Worm (Caenorhabditis elegans) whole organism, young adult: Measurements from ENCODE around the gene abcf-3.

Source experiments
- B0035.1 ChIP-seq: sonication (generic microtip); optimal IDR thresholded peaks from 2 replicates; lab custom pipeline; 2016; ENCODE audit warnings: missing genetic modification characterization, mild to moderate bottlenecking, missing compliant biosample characterization, missing genotype, missing genetic modification reagents
- C06A6.2 ChIP-seq: fragments of 200-800 bp; sonication (Bioruptor generic); conservative IDR thresholded peaks from 2 replicates; pipeline ENCODE4 v1.3.6; 2022; ENCODE audit warnings: missing genetic modification characterization, missing compliant biosample characterization
- C17E4.6 ChIP-seq: fragments of 200-800 bp; sonication (Bioruptor generic); IDR thresholded peaks from 2 replicates; pipeline ENCODE4 v1.3.6; 2022; ENCODE audit warnings: missing genetic modification reagents, missing genetic modification characterization, missing compliant biosample characterization
- F10E7.11 ChIP-seq: sonication (generic microtip); optimal IDR thresholded peaks from 2 replicates; lab custom pipeline; 2017; ENCODE audit warnings: mild to moderate bottlenecking, missing genetic modification characterization, moderate library complexity, missing compliant biosample characterization
- F33H1.4 ChIP-seq: fragments of 200-800 bp; sonication (Bioruptor generic); IDR thresholded peaks from 2 replicates; pipeline ENCODE4 v1.3.6; 2022; ENCODE audit warnings: missing genetic modification reagents, missing genetic modification characterization, missing compliant biosample characterization
- F49E8.2 ChIP-seq: sonication (generic microtip); optimal IDR thresholded peaks from 3 replicates; lab custom pipeline; 2017; ENCODE audit warnings: missing genetic modification characterization, mild to moderate bottlenecking, missing compliant biosample characterization, antibody characterized with exemption, moderate library complexity; ENCODE audit not compliant: insufficient read depth
- T07F8.4 ChIP-seq: sonication (generic microtip); optimal IDR thresholded peaks from 2 replicates; lab custom pipeline; 2016; ENCODE audit warnings: mild to moderate bottlenecking, missing genetic modification characterization, moderate library complexity, missing compliant biosample characterization
- Y67H2A.10 ChIP-seq: fragments of 200-800 bp; sonication (Bioruptor generic); conservative IDR thresholded peaks from 2 replicates; pipeline ENCODE4 v1.3.6; 2022; ENCODE audit warnings: missing genetic modification reagents, missing genetic modification characterization, missing compliant biosample characterization
- ZK185.1 ChIP-seq: sonication (generic microtip); optimal IDR thresholded peaks from 2 replicates; lab custom pipeline; 2016; ENCODE audit warnings: mild to moderate bottlenecking, missing genetic modification characterization, missing compliant biosample characterization; ENCODE audit not compliant: poor library complexity, severe bottlenecking
- aptf-2 ChIP-seq: fragments of 200-800 bp; sonication (Bioruptor generic); conservative IDR thresholded peaks from 2 replicates; pipeline ENCODE4 v1.3.6; 2022; ENCODE audit warnings: missing genetic modification reagents, missing genetic modification characterization, missing compliant biosample characterization
- atf-7 ChIP-seq: sonication (generic microtip); optimal IDR thresholded peaks from 2 replicates; lab custom pipeline; 2017; ENCODE audit warnings: mild to moderate bottlenecking, missing genetic modification characterization, missing compliant biosample characterization
- attf-3 ChIP-seq: fragments of 200-800 bp; sonication (Bioruptor generic); conservative IDR thresholded peaks from 2 replicates; pipeline ENCODE4 v1.3.6; 2022; ENCODE audit warnings: missing genetic modification reagents, missing genetic modification characterization, missing compliant biosample characterization
- attf-6 ChIP-seq: fragments of 200-800 bp; sonication (Bioruptor generic); IDR thresholded peaks from 2 replicates; pipeline ENCODE4 v1.3.6; 2022; ENCODE audit warnings: missing genetic modification reagents, missing genetic modification characterization, missing compliant biosample characterization
- ceh-100 ChIP-seq: fragments of 200-800 bp; sonication (Bioruptor generic); IDR thresholded peaks from 2 replicates; pipeline ENCODE4 v1.3.6; 2022; ENCODE audit warnings: missing genetic modification reagents, missing genetic modification characterization, missing compliant biosample characterization
- ceh-40 ChIP-seq: fragments of 200-800 bp; sonication (Bioruptor generic); IDR thresholded peaks from 2 replicates; pipeline ENCODE4 v1.3.6; 2022; ENCODE audit warnings: missing genetic modification characterization, missing compliant biosample characterization
- ceh-91 ChIP-seq: fragments of 200-800 bp; sonication (Bioruptor generic); IDR thresholded peaks from 2 replicates; pipeline ENCODE4 v1.3.6; 2022; ENCODE audit warnings: missing genetic modification reagents, missing genetic modification characterization, missing compliant biosample characterization
- efl-1 ChIP-seq: fragments of 150-350 bp; optimal IDR thresholded peaks from 2 replicates; lab custom pipeline; 2014; ENCODE audit warnings: missing biosample characterization, missing genetic modification reagents, missing genetic modification characterization
- egl-18 ChIP-seq: fragments of 200-800 bp; sonication (Bioruptor generic); IDR thresholded peaks from 2 replicates; pipeline ENCODE4 v1.3.6; 2022; ENCODE audit warnings: missing genetic modification reagents, missing genetic modification characterization, missing compliant biosample characterization
- ets-4 ChIP-seq: fragments of 200-800 bp; sonication (Bioruptor generic); optimal IDR thresholded peaks from 2 replicates; lab custom pipeline; 2018; ENCODE audit warnings: mild to moderate bottlenecking, missing genetic modification characterization, missing compliant biosample characterization
- hlh-12 ChIP-seq: sonication (generic microtip); optimal IDR thresholded peaks from 2 replicates; lab custom pipeline; 2016; ENCODE audit warnings: missing genetic modification characterization, missing compliant biosample characterization
- hsf-1 ChIP-seq: fragments of 200-800 bp; sonication (Bioruptor generic); IDR thresholded peaks from 2 replicates; pipeline ENCODE4 v1.3.6; 2022; ENCODE audit warnings: missing genetic modification reagents, missing genetic modification characterization, missing compliant biosample characterization
- let-526 ChIP-seq: fragments of 200-800 bp; sonication (Bioruptor generic); IDR thresholded peaks from 2 replicates; pipeline ENCODE4 v1.3.6; 2022; ENCODE audit warnings: missing genetic modification reagents, missing genetic modification characterization, missing compliant biosample characterization
- let-607 ChIP-seq, 2 experiments: fragments of 200-800 bp in 1 of 2; sonication (Bioruptor generic) in 1 of 2; sonication (generic microtip) in 1 of 2; optimal IDR thresholded peaks; 2 replicates each; lab custom pipeline; 2016 to 2018; ENCODE audit warnings: mild to moderate bottlenecking in 2 of 2, missing compliant biosample characterization in 2 of 2, missing genetic modification characterization in 2 of 2, moderate library complexity in 2 of 2, missing genotype in 1 of 2
- lin-40 ChIP-seq: sonication (generic microtip); optimal IDR thresholded peaks from 2 replicates; lab custom pipeline; 2016; ENCODE audit warnings: missing genetic modification characterization, mild to moderate bottlenecking, missing compliant biosample characterization, missing genotype, missing genetic modification reagents
- lir-1 ChIP-seq: fragments of 200-800 bp; sonication (Bioruptor generic); conservative IDR thresholded peaks from 2 replicates; pipeline ENCODE4 v1.3.6; 2022; ENCODE audit warnings: missing genetic modification reagents, missing genetic modification characterization, missing compliant biosample characterization
- madf-10 ChIP-seq: sonication (generic microtip); optimal IDR thresholded peaks from 2 replicates; lab custom pipeline; 2016; ENCODE audit warnings: mild to moderate bottlenecking, missing genetic modification characterization, missing compliant biosample characterization
- madf-6 ChIP-seq: fragments of 200-800 bp; sonication (Bioruptor generic); IDR thresholded peaks from 2 replicates; pipeline ENCODE4 v1.3.6; 2022; ENCODE audit warnings: missing genetic modification reagents, missing genetic modification characterization, missing compliant biosample characterization
- madf-8 ChIP-seq: fragments of 200-800 bp; sonication (Bioruptor generic); conservative IDR thresholded peaks from 2 replicates; pipeline ENCODE4 v1.3.6; 2022; ENCODE audit warnings: missing genetic modification reagents, missing genetic modification characterization, missing compliant biosample characterization
- mel-28 ChIP-seq: sonication (generic microtip); optimal IDR thresholded peaks from 2 replicates; lab custom pipeline; 2016; ENCODE audit warnings: borderline replicate concordance, mild to moderate bottlenecking, missing genetic modification characterization, missing compliant biosample characterization
- mxl-1 ChIP-seq: sonication (generic microtip); optimal IDR thresholded peaks from 2 replicates; lab custom pipeline; 2016; ENCODE audit warnings: missing genetic modification characterization, missing compliant biosample characterization
- nfya-1 ChIP-seq: sonication (generic microtip); optimal IDR thresholded peaks from 2 replicates; lab custom pipeline; 2017; ENCODE audit warnings: antibody characterized with exemption, missing compliant biosample characterization, missing genetic modification characterization, borderline replicate concordance; ENCODE audit not compliant: insufficient read depth
- nfyb-1 ChIP-seq: fragments of 200-800 bp; sonication (Bioruptor generic); IDR thresholded peaks from 2 replicates; pipeline ENCODE4 v1.3.6; 2022; ENCODE audit warnings: missing genetic modification reagents, missing genetic modification characterization, missing compliant biosample characterization
- nhr-90 ChIP-seq: sonication (generic microtip); optimal IDR thresholded peaks from 2 replicates; lab custom pipeline; 2016; ENCODE audit warnings: missing genotype, mild to moderate bottlenecking, missing genetic modification characterization, missing compliant biosample characterization
- pbrm-1 ChIP-seq: fragments of 200-800 bp; sonication (Bioruptor generic); IDR thresholded peaks from 2 replicates; pipeline ENCODE4 v1.3.6; 2022; ENCODE audit warnings: missing genetic modification reagents, missing genetic modification characterization, missing compliant biosample characterization
- rec-8 ChIP-seq, 2 experiments: sonication (generic microtip); optimal IDR thresholded peaks; 2 replicates each; lab custom pipeline; 2016; ENCODE audit warnings: mild to moderate bottlenecking in 2 of 2, missing genetic modification characterization in 2 of 2, missing genetic modification reagents in 2 of 2, missing genotype in 2 of 2, missing biosample characterization in 1 of 2, missing compliant biosample characterization in 1 of 2, moderate library complexity in 1 of 2
- rpc-1 ChIP-seq, 2 experiments: fragments of 150-350 bp in 1 of 2; sonication (generic microtip) in 1 of 2; optimal IDR thresholded peaks; 2 replicates each; lab custom pipeline; 2014 to 2018; ENCODE audit warnings: missing biosample characterization in 1 of 2, missing genetic modification characterization in 1 of 2, missing genetic modification reagents in 1 of 2, missing genotype in 1 of 2
- snpc-4 ChIP-seq, 5 experiments: fragments of 150-350 bp in 1 of 5; sonication (generic microtip) in 4 of 5; optimal IDR thresholded peaks; 2 replicates each; lab custom pipeline; 2014 to 2018; ENCODE audit warnings: missing genetic modification characterization in 5 of 5, missing biosample characterization in 3 of 5, antibody characterized with exemption in 2 of 5, mild to moderate bottlenecking in 2 of 5, missing compliant biosample characterization in 2 of 5, missing genotype in 2 of 5, moderate library complexity in 2 of 5, missing genetic modification reagents in 1 of 5
- somi-1 ChIP-seq: fragments of 200-800 bp; sonication (Bioruptor generic); optimal IDR thresholded peaks from 2 replicates; lab custom pipeline; 2018; ENCODE audit warnings: mild to moderate bottlenecking, missing genetic modification characterization, missing compliant biosample characterization
- sptf-2 ChIP-seq: fragments of 200-800 bp; sonication (Bioruptor generic); optimal IDR thresholded peaks from 2 replicates; lab custom pipeline; 2018; ENCODE audit warnings: mild to moderate bottlenecking, missing genetic modification characterization, missing compliant biosample characterization
- tbx-9 ChIP-seq: sonication (generic microtip); optimal IDR thresholded peaks from 2 replicates; lab custom pipeline; 2016; ENCODE audit warnings: borderline replicate concordance, missing genetic modification characterization, inconsistent platforms, missing compliant biosample characterization
- unc-62 ChIP-seq: fragments of 150-350 bp; optimal IDR thresholded peaks from 2 replicates; lab custom pipeline; 2014; ENCODE audit warnings: missing biosample characterization, missing genetic modification reagents, missing genetic modification characterization
- zim-3 ChIP-seq: sonication (generic microtip); optimal IDR thresholded peaks from 2 replicates; lab custom pipeline; 2017; ENCODE audit warnings: mild to moderate bottlenecking, missing genetic modification characterization, moderate library complexity, missing compliant biosample characterization
- ztf-22 ChIP-seq: fragments of 200-800 bp; sonication (Bioruptor generic); optimal IDR thresholded peaks from 2 replicates; lab custom pipeline; 2018; ENCODE audit warnings: mild to moderate bottlenecking, missing genetic modification characterization, moderate library complexity, missing compliant biosample characterization
- ztf-25 ChIP-seq: fragments of 200-800 bp; sonication (Bioruptor generic); IDR thresholded peaks from 2 replicates; pipeline ENCODE4 v1.3.6; 2022; ENCODE audit warnings: missing genetic modification reagents, missing genetic modification characterization, missing compliant biosample characterization
- ztf-28 ChIP-seq: fragments of 200-800 bp; sonication (Bioruptor generic); IDR thresholded peaks from 2 replicates; pipeline ENCODE4 v1.3.6; 2022; ENCODE audit warnings: missing genetic modification reagents, missing genetic modification characterization, missing compliant biosample characterization
- ztf-3 ChIP-seq: fragments of 200-800 bp; sonication (Bioruptor generic); optimal IDR thresholded peaks from 2 replicates; lab custom pipeline; 2018; ENCODE audit warnings: mild to moderate bottlenecking, missing genetic modification characterization, missing compliant biosample characterization
- ztf-6 ChIP-seq: fragments of 200-800 bp; sonication (Bioruptor generic); IDR thresholded peaks from 2 replicates; pipeline ENCODE4 v1.3.6; 2022; ENCODE audit warnings: missing genetic modification reagents, missing genetic modification characterization, missing compliant biosample characterization

The abcf-3 gene

DNA sequence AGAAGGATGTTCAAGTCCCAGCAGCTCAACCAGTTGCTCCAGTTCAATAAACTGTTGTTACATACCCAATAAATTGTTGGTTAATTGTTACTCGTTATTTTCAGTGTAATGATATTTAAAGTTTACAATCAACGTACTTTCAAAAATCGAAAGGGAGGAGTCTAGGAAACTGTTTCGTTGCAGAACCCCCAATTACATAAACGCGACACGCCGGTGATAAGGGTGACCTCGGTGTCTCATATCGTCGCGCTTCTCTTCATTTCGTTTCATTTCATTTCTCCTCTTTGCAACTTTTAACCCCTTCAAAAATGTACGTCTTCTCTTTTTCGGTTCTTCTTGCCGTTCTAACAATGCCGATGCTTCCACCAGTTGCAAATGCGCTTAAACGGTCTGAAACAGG, 34.7 kb downstream of the abcf-3 start, which contains the start of gene C23G10.2:
C23G10.2 (plus strand) TSS at position 184 of the 400 bp plus-strand sequence.
- TF ChIP-seq somi-1 (GFP tag; lab: Kevin White, UChicago) (no peak), attf-6 (no peak), tbx-9 (tag; lab: Kevin White, UChicago) (no peak), rec-8 (tag; optimal IDR thresholded peaks at IDR 0.05; lab: Kevin White, UChicago) (no peak), aptf-2 (GFP tag; lab: Robert Waterston, UW) (no peak), ceh-100 (GFP tag; lab: Robert Waterston, UW) (peak; percentile 27; the same call in 1 of the 2 replicates), madf-6 (GFP tag; lab: Robert Waterston, UW) (peak; percentile 74), ztf-3 (no peak), pbrm-1 (GFP tag; lab: Robert Waterston, UW) (peak; percentile 61; the same call in 1 of the 2 replicates), Y67H2A.10 (GFP tag; lab: Robert Waterston, UW) (no peak), lir-1 (GFP tag; lab: Robert Waterston, UW) (no peak), ceh-91 (no peak), let-526 (no peak), ztf-28 (GFP tag; lab: Robert Waterston, UW) (no peak), rpc-1 (optimal IDR thresholded peaks at IDR 0.05; lab: Kevin White, UChicago) (no peak), rpc-1 (tag; optimal IDR thresholded peaks at IDR 0.05; lab: Kevin White, UChicago) (no peak), ztf-6 (GFP tag; lab: Robert Waterston, UW) (no peak), ceh-40 (GFP tag; lab: Robert Waterston, UW) (no peak), nhr-90 (tag; lab: Kevin White, UChicago) (no peak), B0035.1 (tag; lab: Kevin White, UChicago) (no peak), efl-1 (GFP tag; lab: Kevin White, UChicago) (peak; percentile 3), nfyb-1 (GFP tag; lab: Robert Waterston, UW) (0 out of 2 replicates have a peak, but pooled peaks have one; percentile 27), madf-10 (tag; lab: Kevin White, UChicago) (no peak), let-607 (tag; optimal IDR thresholded peaks at IDR 0.05; lab: Kevin White, UChicago) (no peak), attf-3 (GFP tag; lab: Robert Waterston, UW) (no peak), ztf-25 (no peak), mel-28 (tag; lab: Kevin White, UChicago) (no peak), ZK185.1 (tag; lab: Kevin White, UChicago) (peak; percentile 25), madf-8 (no peak), sptf-2 (no peak), C06A6.2 (no peak), C17E4.6 (GFP tag; lab: Robert Waterston, UW) (no peak), nfya-1 (tag; lab: Kevin White, UChicago) (no peak), unc-62 (no peak), mxl-1 (tag; lab: Kevin White, UChicago) (no peak), hlh-12 (tag; lab: Kevin White, UChicago) (no peak), F10E7.11 (no peak), ztf-22 (GFP tag; lab: Kevin White, UChicago) (no peak), snpc-4 (GFP tag; optimal IDR thresholded peaks at IDR 0.05; lab: Kevin White, UChicago) (no peak), snpc-4 (tag; optimal IDR thresholded peaks at IDR 0.05; lab: Kevin White, UChicago) (peak in 2 of 4 experiments; percentile 24), hsf-1 (GFP tag; lab: Robert Waterston, UW) (peak; percentile 61), F49E8.2 (peak; percentile 83), lin-40 (tag; lab: Kevin White, UChicago) (no peak), atf-7 (tag; lab: Kevin White, UChicago) (peak; percentile 18), zim-3 (tag; lab: Kevin White, UChicago) (no peak), ets-4 (GFP tag; lab: Kevin White, UChicago) (no peak), egl-18 (GFP tag; lab: Robert Waterston, UW) (no peak), T07F8.4 (tag; lab: Kevin White, UChicago) (no peak), F33H1.4 (peak; percentile 32)
